Worm (Caenorhabditis elegans): Measurements from ENCODE around the gene mpst-1.

DNA sequence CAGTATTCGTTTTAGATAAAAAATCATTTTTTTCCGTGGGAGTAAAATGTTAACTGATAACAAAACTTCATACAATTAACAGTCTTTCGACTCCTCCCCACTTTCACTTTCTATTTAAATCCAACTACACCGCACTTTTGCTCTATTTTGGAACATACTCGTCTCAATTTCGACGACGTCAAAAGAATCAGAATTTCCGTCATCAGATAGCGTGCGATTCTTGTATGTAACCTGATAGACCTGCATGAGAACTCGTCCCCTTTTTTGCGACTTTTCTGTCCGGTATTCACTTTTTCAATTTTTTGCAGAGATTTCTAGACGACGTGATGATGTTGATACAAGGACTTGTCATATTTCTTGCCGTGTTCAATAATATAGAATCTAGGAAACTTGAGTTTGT is 6.5 kb upstream of the mpst-1 start, which contains the start of gene pho-8:
- no peak for TF ChIP-seq W03F9.2 (tag; optimal IDR thresholded peaks at IDR 0.05)
- TF ChIP-seq dao-5 (tag; optimal IDR thresholded peaks at IDR 0.05), result no peak

Measured in whole organism, L4/young adult.